Fruit fly (Drosophila melanogaster): ENCODE data around the gene CG9588.

DNA sequence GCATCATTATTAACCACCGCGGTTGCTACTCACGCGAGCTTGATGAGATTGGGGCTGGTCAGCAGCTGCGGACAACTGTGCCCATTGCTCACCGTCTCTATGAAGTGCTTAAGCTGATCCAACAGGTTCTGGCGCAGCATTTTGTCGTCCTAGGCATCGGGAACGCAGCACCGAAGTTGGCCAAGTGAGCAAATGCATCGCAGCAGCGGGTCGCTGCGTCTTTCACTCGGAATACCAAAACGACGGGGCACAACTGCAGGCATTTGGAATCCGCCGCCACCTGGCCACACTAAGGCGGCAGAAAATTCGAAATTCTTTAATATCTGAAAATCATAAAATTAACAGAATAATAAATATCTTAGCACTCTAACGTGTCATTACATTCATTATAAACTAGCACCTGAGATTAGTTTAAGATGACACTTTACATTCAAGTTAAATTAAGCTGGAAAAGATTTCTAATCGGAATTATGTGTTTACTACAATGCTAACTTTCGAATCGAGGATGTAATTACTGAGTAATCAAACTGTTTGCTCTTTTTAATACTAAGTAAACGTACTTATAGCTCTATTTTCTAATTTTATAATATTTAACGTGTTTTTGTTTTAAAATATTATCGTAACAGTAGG, 6.6 kb upstream of the CG9588 start:
- TF ChIP-seq CG8478 (optimal IDR thresholded peaks at IDR 0.05) (no peak), CTCF (optimal IDR thresholded peaks at IDR 0.05) (no peak)
